Worm (Caenorhabditis elegans): ENCODE results near the gene srx-115.

DNA sequence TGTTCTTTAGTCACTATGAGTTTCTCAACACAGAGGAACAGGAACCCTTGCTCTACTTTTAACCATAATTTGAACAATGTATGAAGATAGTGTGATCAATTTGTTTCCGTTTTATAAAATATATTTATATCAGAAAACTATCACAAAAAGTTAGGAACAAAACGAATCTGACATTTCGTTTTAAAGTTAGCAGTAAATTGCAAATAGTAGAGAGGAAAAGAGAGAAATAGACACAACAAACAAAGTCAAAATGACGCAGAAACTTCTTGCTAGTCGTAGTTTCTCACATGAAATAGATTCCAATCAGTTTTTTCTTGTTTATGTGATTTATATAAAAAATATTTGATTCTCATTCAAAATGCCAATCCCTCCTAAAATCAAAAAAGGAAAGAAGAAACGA, 42.6 kb upstream of the srx-115 start, which contains the start of gene ZC196.5:
- no peak for TF ChIP-seq nhr-237 (tag; optimal IDR thresholded peaks at IDR 0.05)
- no peak for TF ChIP-seq ceh-16 (tag; optimal IDR thresholded peaks at IDR 0.05)
- TF ChIP-seq crh-2 (tag; optimal IDR thresholded peaks at IDR 0.05): no peak
- TF ChIP-seq unc-62 (GFP tag; optimal IDR thresholded peaks at IDR 0.05): no peak
- no peak for TF ChIP-seq ztf-11 (tag; optimal IDR thresholded peaks at IDR 0.05)
- no peak for TF ChIP-seq nhr-12 (tag; optimal IDR thresholded peaks at IDR 0.05)
- no peak for TF ChIP-seq elt-3 (tag; optimal IDR thresholded peaks at IDR 0.05)
- TF ChIP-seq nhr-11 (tag; optimal IDR thresholded peaks at IDR 0.05): no peak
- TF ChIP-seq ceh-82 (tag; optimal IDR thresholded peaks at IDR 0.05): no peak
- TF ChIP-seq nhr-10 (tag; optimal IDR thresholded peaks at IDR 0.05): no peak
- TF ChIP-seq lin-13 (GFP tag; optimal IDR thresholded peaks at IDR 0.05): no peak

Measured in whole organism, L2 larva.